Fruit fly (Drosophila melanogaster): ENCODE data around the gene spz5.

DNA sequence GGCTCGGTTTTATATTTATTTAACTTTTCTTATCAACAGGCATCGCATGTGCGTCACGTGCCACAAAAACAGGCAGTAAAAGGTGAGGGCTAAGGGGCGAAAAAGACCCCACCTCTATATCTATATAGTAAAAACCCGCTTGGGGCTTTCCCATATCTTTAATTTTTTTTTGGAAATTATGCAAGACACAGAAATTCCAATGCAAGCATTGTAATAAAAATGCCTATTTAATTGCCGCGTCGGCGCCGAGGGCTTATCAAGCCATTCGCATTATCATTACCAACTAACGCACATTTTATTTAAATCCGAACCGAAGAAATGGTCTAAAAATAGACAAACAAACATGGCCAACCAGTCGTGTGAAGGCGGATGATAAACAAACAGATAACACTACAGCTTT lies 4.6 kb downstream of the spz5 start:
- TF ChIP-seq Lpt (GFP tag; optimal IDR thresholded peaks at IDR 0.05): no peak
- TF ChIP-seq svp (GFP tag): no peak
- TF ChIP-seq net (GFP tag; optimal IDR thresholded peaks at IDR 0.05): no peak
- no peak for TF ChIP-seq CG11762 (GFP tag; optimal IDR thresholded peaks at IDR 0.05; ENCODE audit: insufficient read depth)
